Worm (Caenorhabditis elegans) whole organism, L4/young adult: Measurements from ENCODE around the gene F46C5.7.

ENCODE experiments used
- W03F9.2 ChIP-seq: fragments of 150-350 bp; optimal IDR thresholded peaks from 2 replicates; lab custom pipeline; 2014; ENCODE audit warnings: missing biosample characterization, missing genetic modification characterization
- him-1 ChIP-seq: sonication (generic microtip); optimal IDR thresholded peaks from 2 replicates; lab custom pipeline; 2016; ENCODE audit warnings: missing genotype, missing genetic modification reagents, missing genetic modification characterization, missing compliant biosample characterization

DNA sequence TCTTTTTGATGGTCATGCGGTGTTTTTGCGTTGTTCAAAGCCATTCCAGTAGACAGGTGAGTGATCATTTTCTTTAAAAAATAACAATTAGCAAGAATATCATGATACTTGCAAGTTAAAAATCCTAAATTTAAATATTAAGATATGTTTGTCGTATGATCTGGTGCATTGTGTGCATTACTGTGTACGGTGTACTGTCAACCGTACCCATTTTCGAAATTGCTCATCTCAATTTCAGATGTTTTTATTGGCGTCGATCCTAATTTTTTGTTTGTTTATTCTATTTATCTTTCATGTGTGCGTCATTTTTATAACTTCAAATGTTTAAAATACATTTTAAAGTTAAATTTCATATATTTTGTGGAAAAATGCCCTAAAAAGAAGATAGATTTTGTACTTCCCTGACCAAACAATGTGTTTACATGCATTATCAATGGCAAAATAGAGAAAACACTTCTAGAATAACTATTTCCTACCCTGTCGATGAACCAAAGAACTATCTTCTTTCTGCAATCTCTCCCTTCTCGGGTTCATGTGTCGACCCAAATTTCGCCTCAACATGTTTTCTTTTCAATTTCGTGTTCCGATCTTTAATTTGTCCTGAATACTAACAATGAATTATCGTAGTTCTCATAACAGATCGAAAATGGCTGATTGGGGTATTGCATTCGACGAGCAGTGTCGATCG lies 45.3 kb downstream of the F46C5.7 start, which contains the start of the genes T07D4.5 and ddx-19:
- TF ChIP-seq W03F9.2 (tag; lab: Kevin White, UChicago) (peak; percentile 28), him-1 (tag; lab: Kevin White, UChicago) (no peak)
